Worm (Caenorhabditis elegans) whole organism, L4 larva: Measurements from ENCODE around the gene Y53G8AR.8.

Source experiments
- F10B5.3 ChIP-seq: sonication (generic microtip); optimal IDR thresholded peaks from 2 replicates; lab custom pipeline; 2016; ENCODE audit warnings: mild to moderate bottlenecking, missing genetic modification characterization, missing compliant biosample characterization
- F44E2.7 ChIP-seq: fragments of 200-800 bp; sonication (Bioruptor generic); IDR thresholded peaks from 2 replicates; pipeline ENCODE4 v2.1.2; 2022; ENCODE audit warnings: missing genetic modification characterization, missing compliant biosample characterization
- F49E8.2 ChIP-seq: sonication (generic microtip); optimal IDR thresholded peaks from 2 replicates; lab custom pipeline; 2016; ENCODE audit warnings: missing compliant biosample characterization, mild to moderate bottlenecking, missing genetic modification characterization, borderline replicate concordance
- T20F7.1 ChIP-seq: fragments of 200-800 bp; sonication (Bioruptor generic); optimal IDR thresholded peaks from 2 replicates; lab custom pipeline; 2018; ENCODE audit warnings: mild to moderate bottlenecking, missing genetic modification characterization, missing compliant biosample characterization
- Y48G9A.11 ChIP-seq: fragments of 200-800 bp; sonication (Bioruptor generic); IDR thresholded peaks from 2 replicates; pipeline ENCODE4 v1.3.6; 2022; ENCODE audit warnings: missing genetic modification reagents, missing genetic modification characterization, missing compliant biosample characterization
- Y75B8A.6 ChIP-seq: fragments of 200-800 bp; sonication (Bioruptor generic); IDR thresholded peaks from 2 replicates; pipeline ENCODE4 v1.3.6; 2022; ENCODE audit warnings: missing genetic modification reagents, missing genetic modification characterization, missing compliant biosample characterization
- aha-1 ChIP-seq: fragments of 150-350 bp; peaks from one replicate; lab custom pipeline; 2014; ENCODE audit warnings: missing biosample characterization, missing genetic modification characterization
- ceh-32 ChIP-seq: sonication (generic microtip); optimal IDR thresholded peaks from 2 replicates; lab custom pipeline; 2016; ENCODE audit warnings: mild to moderate bottlenecking, missing genetic modification characterization, missing compliant biosample characterization; ENCODE audit not compliant: poor library complexity
- ceh-82 ChIP-seq: sonication (generic microtip); optimal IDR thresholded peaks from 2 replicates; lab custom pipeline; 2017; ENCODE audit warnings: missing biosample characterization, missing genetic modification characterization
- daf-12 ChIP-seq: fragments of 150-350 bp; optimal IDR thresholded peaks from 2 replicates; lab custom pipeline; 2014; ENCODE audit warnings: missing biosample characterization, missing genetic modification reagents, missing genetic modification characterization
- daf-16 ChIP-seq, 3 experiments: sonication (generic microtip); optimal IDR thresholded peaks; 2 replicates each; lab custom pipeline; 2016 to 2017; ENCODE audit warnings: missing genetic modification characterization in 3 of 3, missing genetic modification reagents in 3 of 3, mild to moderate bottlenecking in 2 of 3, missing compliant biosample characterization in 2 of 3, missing biosample characterization in 1 of 3, moderate library complexity in 1 of 3
- daf-19 ChIP-seq: fragments of 200-800 bp; sonication (Bioruptor generic); conservative IDR thresholded peaks from 2 replicates; pipeline ENCODE4 v1.3.6; 2022; ENCODE audit warnings: missing genetic modification characterization, missing compliant biosample characterization
- daf-8 ChIP-seq: fragments of 200-800 bp; sonication (Bioruptor generic); IDR thresholded peaks from 2 replicates; pipeline ENCODE4 v1.3.6; 2022; ENCODE audit warnings: missing genetic modification characterization, missing compliant biosample characterization
- dmd-6 ChIP-seq: fragments of 200-800 bp; sonication (Bioruptor generic); IDR thresholded peaks from 2 replicates; pipeline ENCODE4 v1.3.6; 2022; ENCODE audit warnings: missing genetic modification reagents, missing genetic modification characterization, missing compliant biosample characterization
- dmd-9 ChIP-seq: fragments of 200-800 bp; sonication (Bioruptor generic); IDR thresholded peaks from 2 replicates; pipeline ENCODE4 v1.3.6; 2022; ENCODE audit warnings: missing genetic modification reagents, missing genetic modification characterization, missing compliant biosample characterization
- dpl-1 ChIP-seq: fragments of 150-350 bp; optimal IDR thresholded peaks from 2 replicates; lab custom pipeline; 2014; ENCODE audit warnings: missing biosample characterization, missing genetic modification reagents, missing genetic modification characterization
- duxl-1 ChIP-seq: sonication (generic microtip); optimal IDR thresholded peaks from 2 replicates; lab custom pipeline; 2016; ENCODE audit warnings: mild to moderate bottlenecking, missing genetic modification characterization, moderate library complexity, missing compliant biosample characterization; ENCODE audit not compliant: poor library complexity
- egl-27 ChIP-seq: sonication (generic microtip); optimal IDR thresholded peaks from 3 replicates; lab custom pipeline; 2017; ENCODE audit warnings: missing biosample characterization, missing genetic modification reagents, missing genetic modification characterization
- fos-1 ChIP-seq: fragments of 150-350 bp; optimal IDR thresholded peaks from 2 replicates; lab custom pipeline; 2014; ENCODE audit warnings: missing biosample characterization, missing genetic modification characterization
- gei-8 ChIP-seq: fragments of 200-800 bp; sonication (Bioruptor generic); optimal IDR thresholded peaks from 2 replicates; lab custom pipeline; 2018; ENCODE audit warnings: mild to moderate bottlenecking, missing genetic modification characterization, missing compliant biosample characterization
- hif-1 ChIP-seq, 2 experiments: sonication (generic microtip); optimal IDR thresholded peaks; 2 replicates each; lab custom pipeline; 2016 to 2017; ENCODE audit warnings: missing compliant biosample characterization in 2 of 2, missing genetic modification characterization in 2 of 2, missing genetic modification reagents in 2 of 2, missing genotype in 2 of 2, mild to moderate bottlenecking in 1 of 2
- hmg-1.1 ChIP-seq: fragments of 200-800 bp; sonication (Bioruptor generic); IDR thresholded peaks from 2 replicates; pipeline ENCODE4 v1.3.6; 2022; ENCODE audit warnings: missing genetic modification reagents, missing genetic modification characterization, missing compliant biosample characterization
- jun-1 ChIP-seq: fragments of 150-350 bp; optimal IDR thresholded peaks from 2 replicates; lab custom pipeline; 2014; ENCODE audit warnings: missing biosample characterization, missing genetic modification reagents, missing genetic modification characterization
- lim-7 ChIP-seq: fragments of 200-800 bp; sonication (Bioruptor generic); IDR thresholded peaks from 2 replicates; pipeline ENCODE4 v1.3.6; 2022; ENCODE audit warnings: missing genetic modification characterization, missing compliant biosample characterization
- lin-38 ChIP-seq: fragments of 200-800 bp; sonication (Bioruptor generic); IDR thresholded peaks from 2 replicates; pipeline ENCODE4 v1.3.6; 2022; ENCODE audit warnings: missing genetic modification reagents, missing genetic modification characterization, missing compliant biosample characterization
- lir-3 ChIP-seq: sonication (generic microtip); optimal IDR thresholded peaks from 2 replicates; lab custom pipeline; 2016; ENCODE audit warnings: mild to moderate bottlenecking, missing genetic modification characterization, missing compliant biosample characterization
- madf-9 ChIP-seq: fragments of 200-800 bp; sonication (Bioruptor generic); conservative IDR thresholded peaks from 2 replicates; pipeline ENCODE4 v1.3.6; 2022; ENCODE audit warnings: missing genetic modification reagents, missing genetic modification characterization, missing compliant biosample characterization
- mdl-1 ChIP-seq, 2 experiments: fragments of 150-350 bp in 1 of 2; sonication (generic microtip) in 1 of 2; optimal IDR thresholded peaks; 2 replicates each; lab custom pipeline; 2014 to 2017; ENCODE audit warnings: missing biosample characterization in 2 of 2, missing genetic modification characterization in 2 of 2
- mes-2 ChIP-seq: sonication (generic microtip); optimal IDR thresholded peaks from 2 replicates; lab custom pipeline; 2016; ENCODE audit warnings: missing genotype, mild to moderate bottlenecking, missing genetic modification characterization, missing compliant biosample characterization; ENCODE audit not compliant: poor library complexity, severe bottlenecking
- mxl-3 ChIP-seq: fragments of 200-800 bp; sonication (Bioruptor generic); optimal IDR thresholded peaks from 2 replicates; lab custom pipeline; 2018; ENCODE audit warnings: mild to moderate bottlenecking, missing genetic modification characterization, missing compliant biosample characterization
- nhr-10 ChIP-seq: fragments of 150-350 bp; optimal IDR thresholded peaks from 2 replicates; lab custom pipeline; 2014; ENCODE audit warnings: missing biosample characterization, missing genetic modification characterization
- nhr-111 ChIP-seq: fragments of 200-800 bp; sonication (Bioruptor generic); optimal IDR thresholded peaks from 2 replicates; lab custom pipeline; 2018; ENCODE audit warnings: mild to moderate bottlenecking, missing genetic modification characterization, missing compliant biosample characterization
- nhr-6 ChIP-seq: fragments of 150-350 bp; optimal IDR thresholded peaks from 2 replicates; lab custom pipeline; 2014; ENCODE audit warnings: missing biosample characterization, missing genetic modification characterization
- php-3 ChIP-seq: fragments of 200-800 bp; sonication (Bioruptor generic); IDR thresholded peaks from 2 replicates; pipeline ENCODE4 v1.3.6; 2022; ENCODE audit warnings: missing genetic modification reagents, missing genetic modification characterization, missing compliant biosample characterization
- pqm-1 ChIP-seq: sonication (generic microtip); optimal IDR thresholded peaks from 2 replicates; lab custom pipeline; 2017; ENCODE audit warnings: missing biosample characterization, missing genetic modification characterization
- rbr-2 ChIP-seq: sonication (generic microtip); optimal IDR thresholded peaks from 2 replicates; lab custom pipeline; 2016; ENCODE audit warnings: missing genotype, missing genetic modification characterization, missing compliant biosample characterization
- sdz-12 ChIP-seq: fragments of 200-800 bp; sonication (Bioruptor generic); optimal IDR thresholded peaks from 2 replicates; lab custom pipeline; 2018; ENCODE audit warnings: mild to moderate bottlenecking, missing genetic modification characterization, missing compliant biosample characterization
- skn-1 ChIP-seq: fragments of 150-350 bp; optimal IDR thresholded peaks from 2 replicates; lab custom pipeline; 2014; ENCODE audit warnings: missing biosample characterization, missing genetic modification characterization
- snpc-1.2 ChIP-seq: fragments of 200-800 bp; sonication (Bioruptor generic); IDR thresholded peaks from 2 replicates; pipeline ENCODE4 v1.3.6; 2022; ENCODE audit warnings: missing genetic modification reagents, missing genetic modification characterization, missing compliant biosample characterization
- tag-97 ChIP-seq: fragments of 200-800 bp; sonication (Bioruptor generic); IDR thresholded peaks from 2 replicates; pipeline ENCODE4 v1.3.6; 2022; ENCODE audit warnings: missing genetic modification characterization, missing compliant biosample characterization
- unc-130 ChIP-seq: sonication (generic microtip); optimal IDR thresholded peaks from 2 replicates; lab custom pipeline; 2016; ENCODE audit warnings: missing genetic modification reagents, missing genetic modification characterization, missing compliant biosample characterization
- unc-39 ChIP-seq: sonication (generic microtip); optimal IDR thresholded peaks from 2 replicates; lab custom pipeline; 2017; ENCODE audit warnings: missing biosample characterization, missing genetic modification characterization
- unc-62 ChIP-seq, 3 experiments: fragments of 150-350 bp in 1 of 3; sonication (generic microtip); optimal IDR thresholded peaks in 2 of 3; peaks in 1 of 3; 1 replicate in 1 of 3; 2 replicates in 2 of 3; lab custom pipeline; 2014 to 2017; ENCODE audit warnings: missing biosample characterization in 3 of 3, missing genetic modification characterization in 3 of 3, missing genetic modification reagents in 3 of 3, missing genotype in 1 of 3
- zfp-3 ChIP-seq: fragments of 200-800 bp; sonication (Bioruptor generic); conservative IDR thresholded peaks from 2 replicates; pipeline ENCODE4 v1.3.6; 2022; ENCODE audit warnings: missing genetic modification reagents, missing genetic modification characterization, missing compliant biosample characterization
- ztf-7 ChIP-seq: fragments of 150-350 bp; optimal IDR thresholded peaks from 2 replicates; lab custom pipeline; 2014; ENCODE audit warnings: missing biosample characterization, missing genetic modification characterization

Y53G8AR.8 gene

DNA sequence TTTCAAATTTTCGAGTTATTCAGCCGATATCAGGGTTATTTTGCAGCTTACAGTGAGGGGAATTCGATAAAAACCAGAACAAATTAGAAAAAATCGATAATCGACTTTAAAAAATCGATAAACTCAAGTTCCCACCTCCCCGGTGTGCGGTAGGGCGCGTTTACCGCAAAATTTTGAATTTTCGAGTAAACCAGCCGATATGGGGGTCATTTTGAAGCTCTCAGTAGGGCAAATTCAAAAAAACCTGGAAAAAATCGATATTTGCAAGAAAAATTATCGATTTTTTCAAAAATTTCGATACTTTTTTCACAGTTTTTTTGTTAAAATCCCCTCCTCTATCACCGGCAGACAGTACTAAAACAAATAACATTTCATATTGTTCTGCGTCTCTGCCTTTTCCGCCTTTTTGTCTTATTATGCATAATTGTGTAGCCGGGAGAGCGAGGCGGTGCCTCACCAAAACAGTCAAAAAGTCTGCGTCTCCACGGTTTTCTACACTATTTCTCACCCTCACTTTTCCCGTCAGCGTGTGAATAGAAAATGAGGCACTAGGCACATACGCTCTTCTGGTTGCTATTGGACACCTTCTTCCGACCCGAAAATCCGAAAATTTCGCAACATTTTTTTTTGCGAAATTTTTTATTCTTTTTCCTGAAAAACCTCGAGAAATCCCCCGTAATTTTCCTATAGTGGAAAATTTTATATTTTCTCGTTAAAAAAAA is 16.9 kb upstream of the Y53G8AR.8 start, which contains the start of gene ral-1 (continued):
- TF ChIP-seq dpl-1 (GFP tag; lab: Kevin White, UChicago) (peak; percentile 3), nhr-6 (tag; lab: Kevin White, UChicago) (peak; percentile 53), mes-2 (tag; lab: Kevin White, UChicago) (peak; percentile 12), dmd-6 (GFP tag; lab: Robert Waterston, UW) (no peak)

DNA sequence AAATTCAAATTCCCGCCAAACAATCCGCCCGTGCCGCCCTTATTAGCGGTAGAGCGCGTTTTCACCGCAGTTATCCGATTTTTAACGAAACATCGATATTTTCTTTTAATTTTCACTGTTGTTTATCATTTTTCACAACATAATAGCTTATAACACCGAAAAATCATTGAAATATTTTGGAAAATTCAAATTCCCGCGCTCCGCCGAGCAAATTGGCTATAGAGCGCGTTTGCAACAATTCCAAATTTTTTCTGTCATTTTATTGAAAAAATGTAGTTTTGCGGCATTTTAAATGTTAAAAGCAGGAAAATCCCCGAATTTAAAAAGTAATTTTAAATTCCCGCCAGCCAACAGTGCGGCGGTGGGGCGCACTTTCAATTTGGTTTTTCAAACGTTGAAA is 15.6 kb upstream of the Y53G8AR.8 start:
- TF ChIP-seq daf-8 (GFP tag; lab: Robert Waterston, UW) (no peak), mdl-1 (tag; optimal IDR thresholded peaks at IDR 0.05; lab: Kevin White, UChicago) (no peak), lin-38 (GFP tag; lab: Robert Waterston, UW) (peak; percentile 77)
- TF ChIP-seq, all 104 proteins: peak for 1

DNA sequence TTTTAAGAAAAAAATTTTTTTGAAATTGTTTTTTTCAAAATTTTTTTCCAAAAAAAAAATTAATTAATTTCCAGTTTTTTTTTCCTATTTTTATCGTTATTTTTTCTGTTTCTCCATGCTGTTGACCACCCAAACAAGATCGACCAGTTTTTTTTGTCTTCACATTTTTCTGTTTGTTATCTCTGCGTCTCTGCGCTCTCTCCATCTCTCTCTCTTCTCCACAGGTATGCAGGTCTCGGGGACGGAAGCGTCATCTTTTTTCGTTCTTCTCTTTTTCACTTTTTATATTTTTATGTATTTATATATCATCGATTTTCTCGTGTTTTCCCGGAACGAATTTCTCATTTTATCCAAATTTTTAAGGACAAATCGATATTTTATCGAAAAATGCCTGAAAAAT is 14.8 kb upstream of the Y53G8AR.8 start:
- TF ChIP-seq F44E2.7 (no peak), sdz-12 (GFP tag; lab: Kevin White, UChicago) (no peak), daf-16 (GFP tag; optimal IDR thresholded peaks at IDR 0.05; lab: Kevin White, UChicago) (no peak), daf-16 (tag; optimal IDR thresholded peaks at IDR 0.05; lab: Kevin White, UChicago) (peak; percentile 40), Y75B8A.6 (GFP tag; lab: Robert Waterston, UW) (no peak), hmg-1.1 (GFP tag; lab: Robert Waterston, UW) (no peak), unc-39 (tag; lab: Kevin White, UChicago) (no peak), mes-2 (tag; lab: Kevin White, UChicago) (peak; percentile 9), madf-9 (no peak), nhr-6 (tag; lab: Kevin White, UChicago) (peak; percentile 49), dmd-9 (GFP tag; lab: Robert Waterston, UW) (no peak), nhr-10 (tag; lab: Kevin White, UChicago) (no peak), mxl-3 (GFP tag; lab: Kevin White, UChicago) (no peak), egl-27 (no peak), daf-19 (GFP tag; lab: Robert Waterston, UW) (no peak), jun-1 (tag; lab: Kevin White, UChicago) (no peak), fos-1 (no peak), tag-97 (no peak), duxl-1 (no peak), daf-12 (tag; lab: Kevin White, UChicago) (no peak), hif-1 (tag; optimal IDR thresholded peaks at IDR 0.05; lab: Kevin White, UChicago) (no peak), unc-130 (GFP tag; lab: Kevin White, UChicago) (no peak), skn-1 (tag; lab: Kevin White, UChicago) (no peak), rbr-2 (tag; lab: Kevin White, UChicago) (no peak), lir-3 (no peak), zfp-3 (GFP tag; lab: Robert Waterston, UW) (no peak), F10B5.3 (tag; lab: Kevin White, UChicago) (no peak), snpc-1.2 (GFP tag; lab: Robert Waterston, UW) (no peak), ceh-32 (tag; lab: Kevin White, UChicago) (no peak), php-3 (GFP tag; lab: Robert Waterston, UW) (no peak), lim-7 (GFP tag; lab: Robert Waterston, UW) (no peak), nhr-111 (GFP tag; lab: Kevin White, UChicago) (no peak), Y48G9A.11 (no peak), dmd-6 (GFP tag; lab: Robert Waterston, UW) (no peak), F49E8.2 (no peak), aha-1 (no peak), gei-8 (GFP tag; lab: Kevin White, UChicago) (no peak), unc-62 (GFP tag; optimal IDR thresholded peaks at IDR 0.05 in 1 of 2; lab: Kevin White, UChicago) (no peak), unc-62 (tag; optimal IDR thresholded peaks at IDR 0.05; lab: Kevin White, UChicago) (no peak), lin-38 (GFP tag; lab: Robert Waterston, UW) (no peak), ceh-82 (tag; lab: Kevin White, UChicago) (no peak), ztf-7 (tag; lab: Kevin White, UChicago) (no peak), pqm-1 (tag; lab: Kevin White, UChicago) (no peak), T20F7.1 (GFP tag; lab: Kevin White, UChicago) (no peak)
